Fruit fly (Drosophila melanogaster): ENCODE data around the gene QC.
A peak's percentile ranks its signal among the peaks of the same experiment; 100 is the strongest.

- no peak for TF ChIP-seq dac (GFP tag; optimal IDR thresholded peaks at IDR 0.05)
- TF ChIP-seq spab (GFP tag; optimal IDR thresholded peaks at IDR 0.05) = peak; percentile 40
- TF ChIP-seq CG32006 (GFP tag; optimal IDR thresholded peaks at IDR 0.05) = no peak
- peak; percentile 14 for TF ChIP-seq net (GFP tag; optimal IDR thresholded peaks at IDR 0.05)
- peak; percentile 73; the same call in 2 of the 3 replicates for TF ChIP-seq CG8119 (GFP tag; IDR thresholded peaks at IDR 0.05)
- no peak for TF ChIP-seq Smox (GFP tag; optimal IDR thresholded peaks at IDR 0.05)
- no peak for TF ChIP-seq CG6854 (GFP tag; optimal IDR thresholded peaks at IDR 0.05)
- peak; percentile 65; the same call in 2 of the 3 replicates for TF ChIP-seq eg (GFP tag; IDR thresholded peaks at IDR 0.05)
- TF ChIP-seq Lpt (GFP tag; optimal IDR thresholded peaks at IDR 0.05) = peak; percentile 51
- no peak for TF ChIP-seq fd85E (GFP tag; optimal IDR thresholded peaks at IDR 0.05)
These were observed 41.2 kb upstream of the QC start for dm6 chr3L:5943348-5943904.
